Worm (Caenorhabditis elegans): ENCODE data around the gene C28A5.1.

DNA sequence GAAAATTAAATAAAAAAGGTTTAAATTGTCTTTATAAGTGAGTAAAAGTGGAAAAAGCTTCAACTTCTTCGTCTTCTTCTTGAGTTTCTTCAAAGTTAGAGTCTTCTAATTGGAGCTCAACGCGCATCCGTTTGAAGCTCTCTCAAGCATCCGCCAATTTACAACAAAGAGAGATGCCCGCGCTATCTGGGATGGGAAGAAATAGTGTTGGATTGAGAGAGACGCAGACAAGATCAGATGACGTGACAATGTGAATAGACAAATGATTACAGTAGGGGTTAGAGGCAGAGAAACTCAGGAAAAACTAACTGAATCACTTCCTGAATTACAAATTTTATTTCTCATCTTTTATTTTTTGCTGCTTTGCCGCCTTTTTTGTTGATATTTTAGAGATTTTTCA is 48.8 kb upstream of the C28A5.1 start:
- TF ChIP-seq med-1 (GFP tag; optimal IDR thresholded peaks at IDR 0.05; ENCODE audit: insufficient read depth): no peak
- TF ChIP-seq ref-1 (GFP tag; conservative IDR thresholded peaks at IDR 0.05): no peak
- TF ChIP-seq ztf-29 (GFP tag; IDR thresholded peaks at IDR 0.05): no peak
- TF ChIP-seq cog-1 (tag; optimal IDR thresholded peaks at IDR 0.05): no peak
- no peak for TF ChIP-seq klf-2 (GFP tag; conservative IDR thresholded peaks at IDR 0.05)
